Fruit fly (Drosophila melanogaster): Measurements from ENCODE around the gene CG14042.

Gene CG14042

dm6 chr2L:4999389-5000032, 38.0 kb upstream of the CG14042 start (continued):
- TF ChIP-seq CG10959 (GFP tag; IDR thresholded peaks at IDR 0.05), result peak; percentile 67
- no peak for TF ChIP-seq Doc3 (GFP tag; IDR thresholded peaks at IDR 0.05; ENCODE audit: partially characterized antibody)
- peak; percentile 47 for TF ChIP-seq az2 (GFP tag; optimal IDR thresholded peaks at IDR 0.05)
- TF ChIP-seq sob (GFP tag; IDR thresholded peaks at IDR 0.05), result peak; percentile 71
- 0 out of 2 replicates have a peak, but pooled peaks have one; percentile 49 for TF ChIP-seq dati (GFP tag; IDR thresholded peaks at IDR 0.05)
- peak; percentile 37; the same call in 2 of the 3 replicates for TF ChIP-seq gce (GFP tag; IDR thresholded peaks at IDR 0.05)
- peak; percentile 11 for TF ChIP-seq mirr (GFP tag; optimal IDR thresholded peaks at IDR 0.05)
- peak; percentile 74 for TF ChIP-seq phol (tag; optimal IDR thresholded peaks at IDR 0.05)
- TF ChIP-seq hbn (GFP tag; IDR thresholded peaks at IDR 0.05; ENCODE audit: partially characterized antibody), result no peak
- no peak for TF ChIP-seq Ets97D (GFP tag; optimal IDR thresholded peaks at IDR 0.05)
- peak; percentile 26 for TF ChIP-seq CTCF (GFP tag; optimal IDR thresholded peaks at IDR 0.05)
- TF ChIP-seq nerfin-2 (GFP tag; IDR thresholded peaks at IDR 0.05; ENCODE audit: partially characterized antibody), result no peak
- TF ChIP-seq GATAe (GFP tag; conservative IDR thresholded peaks at IDR 0.05), result 0 out of 2 replicates have a peak, but pooled peaks have one; percentile 34
- peak; percentile 41 for TF ChIP-seq grn (GFP tag; optimal IDR thresholded peaks at IDR 0.05)
- no peak for TF ChIP-seq CG8290 (GFP tag; optimal IDR thresholded peaks at IDR 0.05)
- TF ChIP-seq CG8290 (tag; optimal IDR thresholded peaks at IDR 0.05), result peak; percentile 75 to 90
- TF ChIP-seq CG6791 (GFP tag; IDR thresholded peaks at IDR 0.05; ENCODE audit: partially characterized antibody), result no peak
- peak; percentile 78 for TF ChIP-seq CG18599 (GFP tag; optimal IDR thresholded peaks at IDR 0.05)
- peak; percentile 67 for TF ChIP-seq NfI (GFP tag; optimal IDR thresholded peaks at IDR 0.05)
- peak; percentile 38; the same call in 1 of the 2 replicates for TF ChIP-seq sens-2 (GFP tag; IDR thresholded peaks at IDR 0.05)
- no peak for TF ChIP-seq inv (GFP tag; IDR thresholded peaks at IDR 0.05; ENCODE audit: partially characterized antibody)
- TF ChIP-seq bsh (GFP tag; optimal IDR thresholded peaks at IDR 0.05), result peak; percentile 18 to 74
- TF ChIP-seq CG1603 (tag; optimal IDR thresholded peaks at IDR 0.05), result peak; percentile 75
- no peak for TF ChIP-seq CG10565 (GFP tag; optimal IDR thresholded peaks at IDR 0.05)
- peak; percentile 70; the same call in 1 of the 2 replicates for TF ChIP-seq Atf6 (GFP tag; IDR thresholded peaks at IDR 0.05)
- peak; percentile 59; the same call in 2 of the 3 replicates for TF ChIP-seq CG11695 (GFP tag; IDR thresholded peaks at IDR 0.05)
- no peak for TF ChIP-seq sd (tag; optimal IDR thresholded peaks at IDR 0.05)
- peak; percentile 58 for TF ChIP-seq CG13775 (GFP tag; optimal IDR thresholded peaks at IDR 0.05)
- TF ChIP-seq Chrac-16 (GFP tag; optimal IDR thresholded peaks at IDR 0.05), result peak; percentile 74
- TF ChIP-seq toy (GFP tag; IDR thresholded peaks at IDR 0.05), result no peak
- peak; percentile 23 for TF ChIP-seq Atf-2 (GFP tag; optimal IDR thresholded peaks at IDR 0.05)
- peak; percentile 64; the same call in 2 of the 3 replicates for TF ChIP-seq Optix (GFP tag; IDR thresholded peaks at IDR 0.05)
- TF ChIP-seq CG1832 (GFP tag; optimal IDR thresholded peaks at IDR 0.05), result no peak
- TF ChIP-seq CG8281 (tag; optimal IDR thresholded peaks at IDR 0.05), result peak; percentile 33
- TF ChIP-seq hth (optimal IDR thresholded peaks at IDR 0.05), result no peak
- peak; percentile 76 for TF ChIP-seq CG11247 (GFP tag; IDR thresholded peaks at IDR 0.05)
- no peak for TF ChIP-seq zf30C (GFP tag; optimal IDR thresholded peaks at IDR 0.05)
- TF ChIP-seq Neu2 (GFP tag; optimal IDR thresholded peaks at IDR 0.05; ENCODE audit: borderline replicate concordance), result no peak
- peak; percentile 76 for TF ChIP-seq Sox102F (GFP tag; optimal IDR thresholded peaks at IDR 0.05)
- TF ChIP-seq Pdp1 (GFP tag; optimal IDR thresholded peaks at IDR 0.05), result peak; percentile 69 to 89
- TF ChIP-seq Sry-β (GFP tag; optimal IDR thresholded peaks at IDR 0.05), result no peak
- TF ChIP-seq tll (GFP tag; optimal IDR thresholded peaks at IDR 0.05), result no peak
- TF ChIP-seq shn (GFP tag; optimal IDR thresholded peaks at IDR 0.05), result peak; percentile 47
- TF ChIP-seq Bdp1 (GFP tag; optimal IDR thresholded peaks at IDR 0.05), result peak; percentile 47
- TF ChIP-seq CoRest (tag; optimal IDR thresholded peaks at IDR 0.05), result peak; percentile 75
- TF ChIP-seq Gsc (GFP tag; IDR thresholded peaks at IDR 0.05), result 0 out of 2 replicates have a peak, but pooled peaks have one; percentile 33
- TF ChIP-seq CG33557 (GFP tag; optimal IDR thresholded peaks at IDR 0.05), result peak; percentile 13
- no peak for TF ChIP-seq CG1602 (GFP tag; optimal IDR thresholded peaks at IDR 0.05)
- peak; percentile 90 for TF ChIP-seq Drgx (GFP tag; IDR thresholded peaks at IDR 0.05)
